Worm (Caenorhabditis elegans) whole organism, L3 larva: Measurements from ENCODE around the gene Y43C5A.2.

Experiments
- R02D3.7 ChIP-seq: fragments of 150-350 bp; optimal IDR thresholded peaks from 2 replicates; lab custom pipeline; 2014; ENCODE audit warnings: missing biosample characterization, missing genetic modification characterization
- ZK546.5 ChIP-seq: sonication (generic microtip); optimal IDR thresholded peaks from 2 replicates; lab custom pipeline; 2017; ENCODE audit warnings: missing biosample characterization, missing genetic modification characterization
- aly-2 ChIP-seq: fragments of 150-350 bp; optimal IDR thresholded peaks from 2 replicates; lab custom pipeline; 2014; ENCODE audit warnings: missing biosample characterization, missing genetic modification characterization
- ama-1 ChIP-seq: fragments of 150-350 bp; optimal IDR thresholded peaks from 2 replicates; lab custom pipeline; 2018
- ceh-16 ChIP-seq: sonication (generic microtip); optimal IDR thresholded peaks from 2 replicates; lab custom pipeline; 2017; ENCODE audit warnings: missing biosample characterization, missing genetic modification characterization
- ceh-9 ChIP-seq: sonication (generic microtip); optimal IDR thresholded peaks from 2 replicates; lab custom pipeline; 2018; ENCODE audit warnings: missing biosample characterization, missing genetic modification characterization
- daf-12 ChIP-seq: fragments of 150-350 bp; optimal IDR thresholded peaks from 2 replicates; lab custom pipeline; 2014; ENCODE audit warnings: missing biosample characterization, missing genetic modification reagents, missing genetic modification characterization
- egl-5 ChIP-seq: fragments of 150-350 bp; optimal IDR thresholded peaks from 2 replicates; lab custom pipeline; 2017; ENCODE audit warnings: missing biosample characterization, missing genetic modification reagents, missing genetic modification characterization, inconsistent platforms
- elt-2 ChIP-seq: sonication (generic microtip); optimal IDR thresholded peaks from 2 replicates; lab custom pipeline; 2016; ENCODE audit warnings: missing genetic modification reagents, mild to moderate bottlenecking, missing genetic modification characterization, missing compliant biosample characterization
- eor-1 ChIP-seq, 2 experiments: fragments of 150-350 bp; optimal IDR thresholded peaks; 2 replicates each; lab custom pipeline; 2014 to 2018; ENCODE audit warnings: missing biosample characterization in 2 of 2, missing genetic modification characterization in 2 of 2
- fkh-10 ChIP-seq: sonication (generic microtip); optimal IDR thresholded peaks from 2 replicates; lab custom pipeline; 2017; ENCODE audit warnings: missing biosample characterization, missing genetic modification reagents, missing genetic modification characterization
- fkh-2 ChIP-seq: fragments of 150-350 bp; optimal IDR thresholded peaks from 2 replicates; lab custom pipeline; 2014; ENCODE audit warnings: missing biosample characterization, missing genetic modification reagents, missing genetic modification characterization
- fos-1 ChIP-seq: fragments of 150-350 bp; optimal IDR thresholded peaks from 2 replicates; lab custom pipeline; 2014; ENCODE audit warnings: missing biosample characterization, missing genetic modification characterization
- hmg-11 ChIP-seq: sonication (generic microtip); optimal IDR thresholded peaks from 2 replicates; lab custom pipeline; 2016; ENCODE audit warnings: missing genetic modification characterization, missing compliant biosample characterization
- lin-15B ChIP-seq: fragments of 150-350 bp; optimal IDR thresholded peaks from 2 replicates; lab custom pipeline; 2014; ENCODE audit warnings: missing biosample characterization, missing genetic modification characterization
- lin-39 ChIP-seq: fragments of 150-350 bp; optimal IDR thresholded peaks from 2 replicates; lab custom pipeline; 2018; ENCODE audit warnings: missing biosample characterization, missing genetic modification reagents, missing genetic modification characterization
- lsy-12 ChIP-seq: sonication (generic microtip); optimal IDR thresholded peaks from 2 replicates; lab custom pipeline; 2016; ENCODE audit warnings: mild to moderate bottlenecking, missing genetic modification characterization, missing compliant biosample characterization
- mdl-1 ChIP-seq: fragments of 150-350 bp; optimal IDR thresholded peaks from 2 replicates; lab custom pipeline; 2014; ENCODE audit warnings: missing biosample characterization, missing genetic modification characterization
- nfya-1 ChIP-seq: sonication (generic microtip); optimal IDR thresholded peaks from 2 replicates; lab custom pipeline; 2017; ENCODE audit warnings: missing genetic modification characterization, mild to moderate bottlenecking, missing compliant biosample characterization, antibody characterized with exemption, moderate library complexity; ENCODE audit not compliant: insufficient read depth
- nhr-11 ChIP-seq: fragments of 150-350 bp; optimal IDR thresholded peaks from 2 replicates; lab custom pipeline; 2014; ENCODE audit warnings: missing biosample characterization, missing genetic modification characterization
- nhr-12 ChIP-seq: fragments of 150-350 bp; optimal IDR thresholded peaks from 2 replicates; lab custom pipeline; 2014; ENCODE audit warnings: missing biosample characterization, missing genetic modification characterization
- nhr-23 ChIP-seq: fragments of 150-350 bp; optimal IDR thresholded peaks from 2 replicates; lab custom pipeline; 2014; ENCODE audit warnings: missing biosample characterization, missing genetic modification reagents, missing genetic modification characterization
- nhr-25 ChIP-seq: sonication (generic microtip); optimal IDR thresholded peaks from 2 replicates; lab custom pipeline; 2017; ENCODE audit warnings: missing biosample characterization, missing genetic modification characterization
- nhr-28 ChIP-seq: fragments of 150-350 bp; optimal IDR thresholded peaks from 2 replicates; lab custom pipeline; 2014; ENCODE audit warnings: missing biosample characterization, missing genetic modification characterization
- nhr-43 ChIP-seq: sonication (generic microtip); optimal IDR thresholded peaks from 2 replicates; lab custom pipeline; 2016; ENCODE audit warnings: mild to moderate bottlenecking, missing genetic modification characterization, missing compliant biosample characterization; ENCODE audit not compliant: poor library complexity, severe bottlenecking
- nhr-67 ChIP-seq: fragments of 150-350 bp; optimal IDR thresholded peaks from 2 replicates; lab custom pipeline; 2014; ENCODE audit warnings: missing biosample characterization, missing genetic modification characterization
- nhr-77 ChIP-seq: fragments of 150-350 bp; optimal IDR thresholded peaks from 2 replicates; lab custom pipeline; 2014; ENCODE audit warnings: missing biosample characterization, missing genetic modification characterization
- pha-4 ChIP-seq: fragments of 150-350 bp; optimal IDR thresholded peaks from 2 replicates; lab custom pipeline; 2014; ENCODE audit warnings: missing biosample characterization, missing genetic modification reagents, missing genetic modification characterization
- sea-2 ChIP-seq: fragments of 150-350 bp; sonication (generic microtip); optimal IDR thresholded peaks from 4 replicates; lab custom pipeline; 2014; ENCODE audit warnings: missing biosample characterization, missing genetic modification reagents, missing genetic modification characterization
- skn-1 ChIP-seq: fragments of 150-350 bp; optimal IDR thresholded peaks from 2 replicates; lab custom pipeline; 2014; ENCODE audit warnings: missing biosample characterization, missing genetic modification characterization
- snpc-4 ChIP-seq: fragments of 150-350 bp; optimal IDR thresholded peaks from 2 replicates; lab custom pipeline; 2014; ENCODE audit warnings: missing biosample characterization, missing genetic modification characterization
- tbx-2 ChIP-seq: sonication (generic microtip); optimal IDR thresholded peaks from 2 replicates; lab custom pipeline; 2016; ENCODE audit warnings: mild to moderate bottlenecking, missing genetic modification characterization, missing compliant biosample characterization
- unc-39 ChIP-seq: sonication (generic microtip); optimal IDR thresholded peaks from 4 replicates; lab custom pipeline; 2017; ENCODE audit warnings: missing biosample characterization, missing genetic modification characterization
- unc-62 ChIP-seq: fragments of 150-350 bp; sonication (generic microtip); optimal IDR thresholded peaks from 4 replicates; lab custom pipeline; 2014; ENCODE audit warnings: missing biosample characterization, missing genetic modification reagents, missing genetic modification characterization
- zag-1 ChIP-seq: fragments of 150-350 bp; optimal IDR thresholded peaks from 2 replicates; lab custom pipeline; 2014; ENCODE audit warnings: missing biosample characterization, missing genetic modification characterization
- ztf-11 ChIP-seq: fragments of 150-350 bp; optimal IDR thresholded peaks from 2 replicates; lab custom pipeline; 2014; ENCODE audit warnings: missing biosample characterization, missing genetic modification characterization

Y43C5A.2 gene

ce11 chrIV:10304383-10304782 lies 34.7 kb downstream of the Y43C5A.2 start:
- no peak for TF ChIP-seq nhr-28
- TF ChIP-seq nfya-1 (tag; lab: Kevin White, UChicago) = no peak
- no peak for TF ChIP-seq fkh-10
- no peak for TF ChIP-seq sea-2
- no peak for TF ChIP-seq mdl-1
- no peak for TF ChIP-seq lsy-12
- TF ChIP-seq nhr-67 (tag; lab: Kevin White, UChicago) = no peak
- no peak for TF ChIP-seq ceh-16 (tag; lab: Kevin White, UChicago)
- no peak for TF ChIP-seq nhr-77 (tag; lab: Kevin White, UChicago)
- TF ChIP-seq skn-1 = no peak
- no peak for TF ChIP-seq nhr-43 (tag; lab: Kevin White, UChicago)
- TF ChIP-seq ceh-9 (tag; lab: Kevin White, UChicago) = no peak
- no peak for TF ChIP-seq R02D3.7 (tag; lab: Kevin White, UChicago)
- no peak for TF ChIP-seq egl-5 (tag; lab: Kevin White, UChicago)
- TF ChIP-seq nhr-25 (tag; lab: Kevin White, UChicago) = no peak
- no peak for TF ChIP-seq nhr-23 (tag; lab: Kevin White, UChicago)
- no peak for TF ChIP-seq unc-39 (tag; lab: Kevin White, UChicago)

ce11 chrIV:10310329-10310728 lies 40.6 kb downstream of the Y43C5A.2 start, which contains the start of gene R09E10.8:
Gene R09E10.8 (minus strand): TSS chrIV:10310429.
- no peak for TF ChIP-seq fkh-2 (tag; lab: Kevin White, UChicago)
- TF ChIP-seq hmg-11 (tag; lab: Kevin White, UChicago) = no peak
- no peak for TF ChIP-seq nhr-12
- no peak for TF ChIP-seq nhr-77 (tag; lab: Kevin White, UChicago)
- no peak for TF ChIP-seq lin-15B (tag; lab: Kevin White, UChicago)
- no peak for TF ChIP-seq elt-2 (tag; lab: Kevin White, UChicago)
- TF ChIP-seq pha-4 (tag; lab: Kevin White, UChicago) = no peak
- TF ChIP-seq nhr-43 (tag; lab: Kevin White, UChicago) = no peak
- TF ChIP-seq aly-2 (tag; lab: Kevin White, UChicago) = no peak
- TF ChIP-seq mdl-1 = no peak
- TF ChIP-seq zag-1 (tag; lab: Kevin White, UChicago) = no peak
- no peak for TF ChIP-seq nhr-11 (tag; lab: Kevin White, UChicago)
- no peak for TF ChIP-seq nhr-67 (tag; lab: Kevin White, UChicago)
- TF ChIP-seq tbx-2 = no peak
- TF ChIP-seq eor-1 (tag; optimal IDR thresholded peaks at IDR 0.05; lab: Kevin White, UChicago) = no peak
- no peak for TF ChIP-seq ztf-11 (tag; lab: Kevin White, UChicago)
- TF ChIP-seq ceh-16 (tag; lab: Kevin White, UChicago) = no peak
- TF ChIP-seq R02D3.7 (tag; lab: Kevin White, UChicago) = no peak
- no peak for TF ChIP-seq sea-2

- TF ChIP-seq nhr-25 (tag; lab: Kevin White, UChicago) (no peak), ZK546.5 (no peak), daf-12 (tag; lab: Kevin White, UChicago) (no peak), ztf-11 (tag; lab: Kevin White, UChicago) (no peak), snpc-4 (tag; lab: Kevin White, UChicago) (no peak), R02D3.7 (tag; lab: Kevin White, UChicago) (no peak), nhr-28 (no peak), tbx-2 (no peak), nhr-11 (tag; lab: Kevin White, UChicago) (no peak), lsy-12 (no peak), skn-1 (no peak), nhr-77 (tag; lab: Kevin White, UChicago) (no peak), nhr-43 (tag; lab: Kevin White, UChicago) (no peak), aly-2 (tag; lab: Kevin White, UChicago) (no peak), fkh-10 (no peak), unc-62 (GFP tag; lab: Kevin White, UChicago) (no peak), fos-1 (no peak), unc-39 (tag; lab: Kevin White, UChicago) (no peak), lin-15B (tag; lab: Kevin White, UChicago) (no peak)
Measured at ce11 chrIV:10311115-10311514, 41.4 kb downstream of the Y43C5A.2 start.

- TF ChIP-seq nhr-11 (tag; lab: Kevin White, UChicago) (no peak), daf-12 (tag; lab: Kevin White, UChicago) (no peak), ama-1 (lab: Kevin White, UChicago) (no peak), skn-1 (no peak), nhr-77 (tag; lab: Kevin White, UChicago) (no peak), lin-39 (tag; lab: Kevin White, UChicago) (no peak), sea-2 (no peak), lsy-12 (no peak), fkh-2 (tag; lab: Kevin White, UChicago) (no peak), nhr-12 (no peak)
Measured at ce11 chrIV:10313565-10313964, 43.9 kb downstream of the Y43C5A.2 start, which contains the start of gene acs-18. Gene acs-18 (minus strand): TSS chrIV:10313665.
